Worm (Caenorhabditis elegans): Measurements from ENCODE around the gene clec-170.

Gene clec-170

ce11 chrIV:1239686-1240085, 27.0 kb upstream of the clec-170 start, which contains the start of gene F38A1.8:
Gene F38A1.8, minus strand, starts transcription at chrIV:1239852.
- peak; percentile 50; the same call in 1 of the 2 replicates for TF ChIP-seq mcd-1 (GFP tag; IDR thresholded peaks at IDR 0.05)
- TF ChIP-seq him-1 (tag; optimal IDR thresholded peaks at IDR 0.05) = peak; percentile 45
- TF ChIP-seq snpc-4 (GFP tag; optimal IDR thresholded peaks at IDR 0.05) = no peak
- TF ChIP-seq snpc-4 (tag; optimal IDR thresholded peaks at IDR 0.05) = no peak
- TF ChIP-seq lin-54 (GFP tag; optimal IDR thresholded peaks at IDR 0.05) = peak; percentile 56
- TF ChIP-seq F23B12.7 (tag; optimal IDR thresholded peaks at IDR 0.05; ENCODE audit: insufficient read depth) = peak; percentile 6
- no peak for TF ChIP-seq bed-1 (GFP tag; IDR thresholded peaks at IDR 0.05)
- no peak for TF ChIP-seq zim-3 (tag; optimal IDR thresholded peaks at IDR 0.05)
- TF ChIP-seq let-607 (tag; optimal IDR thresholded peaks at IDR 0.05) = peak; percentile 97 to 98
- TF ChIP-seq efl-1 (GFP tag; optimal IDR thresholded peaks at IDR 0.05) = peak; percentile 47
- peak; percentile 41 for TF ChIP-seq dpl-1 (GFP tag; optimal IDR thresholded peaks at IDR 0.05)

ce11 chrIV:1243295-1243694, 23.4 kb upstream of the clec-170 start, which contains the start of gene F38A1.15:
Gene F38A1.15, minus strand, starts transcription at chrIV:1243395.
- TF ChIP-seq Y53F4B.3 (GFP tag; IDR thresholded peaks at IDR 0.05) (no peak), ztf-3 (GFP tag; optimal IDR thresholded peaks at IDR 0.05) (no peak)

ce11 chrIV:1245244-1245643, 21.4 kb upstream of the clec-170 start, which contains the start of gene F38A1.9:
Gene F38A1.9, minus strand, starts transcription at chrIV:1245344.
- TF ChIP-seq akir-1 (GFP tag; optimal IDR thresholded peaks at IDR 0.05) (no peak), F55B11.4 (tag; optimal IDR thresholded peaks at IDR 0.05; ENCODE audit: borderline replicate concordance, insufficient read depth) (no peak), F10E7.11 (tag; optimal IDR thresholded peaks at IDR 0.05) (no peak), lin-35 (GFP tag; optimal IDR thresholded peaks at IDR 0.05) (no peak), F37B4.10 (GFP tag; IDR thresholded peaks at IDR 0.05) (no peak), Y67H2A.10 (GFP tag; conservative IDR thresholded peaks at IDR 0.05) (no peak)

ce11 chrIV:1246762-1247436, 19.8 kb upstream of the clec-170 start, which contains the start of the genes clec-165 and F38A1.11:
Gene clec-165, minus strand, starts transcription at chrIV:1246886.
Gene F38A1.11, plus strand, starts transcription at chrIV:1247386.
- TF ChIP-seq F10E7.11 (tag; optimal IDR thresholded peaks at IDR 0.05) (no peak), nhr-80 (tag; optimal IDR thresholded peaks at IDR 0.05) (peak; percentile 25)

- no peak for TF ChIP-seq xnd-1 (tag; optimal IDR thresholded peaks at IDR 0.05)
- no peak for TF ChIP-seq madf-3 (GFP tag; IDR thresholded peaks at IDR 0.05)
- TF ChIP-seq aptf-3 (GFP tag; IDR thresholded peaks at IDR 0.05) = no peak
- TF ChIP-seq Y95B8A.8 (GFP tag; IDR thresholded peaks at IDR 0.05) = no peak
- TF ChIP-seq ceh-58 (GFP tag; IDR thresholded peaks at IDR 0.05) = no peak
- no peak for TF ChIP-seq B0035.1 (tag; optimal IDR thresholded peaks at IDR 0.05)
- TF ChIP-seq ztf-18 (tag; optimal IDR thresholded peaks at IDR 0.05) = no peak
- TF ChIP-seq madf-10 (tag; optimal IDR thresholded peaks at IDR 0.05) = no peak
Measured at ce11 chrIV:1251242-1251911, 15.3 kb upstream of the clec-170 start, which contains the start of the genes clec-166 and F38A1.6. Gene clec-166, minus strand, starts transcription at chrIV:1251342. Gene F38A1.6, plus strand, starts transcription at chrIV:1251861.

- TF ChIP-seq ztf-22 (GFP tag; optimal IDR thresholded peaks at IDR 0.05) = no peak
Measured at ce11 chrIV:1255632-1256031, 11.0 kb upstream of the clec-170 start, which contains the start of gene clec-167. Gene clec-167, minus strand, starts transcription at chrIV:1255732.

Measured in whole organism, young adult.